Worm (Caenorhabditis elegans): ENCODE results near the gene Y69E1A.1.

The Y69E1A.1 gene

ce11 chrIV:10933777-10934546 is 14.7 kb downstream of the Y69E1A.1 start (continued):
- TF ChIP-seq C17E4.6 (GFP tag; IDR thresholded peaks at IDR 0.05): 0 out of 2 replicates have a peak, but pooled peaks have one; percentile 17
- no peak for TF ChIP-seq attf-3 (GFP tag; conservative IDR thresholded peaks at IDR 0.05)
- TF ChIP-seq F23B12.7 (tag; optimal IDR thresholded peaks at IDR 0.05; ENCODE audit: insufficient read depth): no peak
- TF ChIP-seq cebp-2 (GFP tag; IDR thresholded peaks at IDR 0.05): no peak
- TF ChIP-seq atf-7 (tag; optimal IDR thresholded peaks at IDR 0.05): peak; percentile 70
- peak; percentile 81 for TF ChIP-seq nfyb-1 (GFP tag; IDR thresholded peaks at IDR 0.05)
- no peak for TF ChIP-seq nhr-27 (tag; optimal IDR thresholded peaks at IDR 0.05)
- no peak for TF ChIP-seq bed-2 (GFP tag; IDR thresholded peaks at IDR 0.05)
- no peak for TF ChIP-seq ceh-91 (GFP tag; IDR thresholded peaks at IDR 0.05)

ce11 chrIV:10933062-10933552 is 15.6 kb downstream of the Y69E1A.1 start, which contains the start of the genes dnc-1 and lsm-7:
Gene dnc-1, minus strand, starts transcription at chrIV:10933203.
Gene lsm-7, plus strand, starts transcription at chrIV:10933502.
- no peak for TF ChIP-seq fkh-3 (tag; optimal IDR thresholded peaks at IDR 0.05)
- TF ChIP-seq ceh-40 (GFP tag; IDR thresholded peaks at IDR 0.05): no peak
- TF ChIP-seq Y79H2A.3 (GFP tag; conservative IDR thresholded peaks at IDR 0.05): no peak
- no peak for TF ChIP-seq F52B5.7 (tag; optimal IDR thresholded peaks at IDR 0.05)
- peak; percentile 85 for TF ChIP-seq dox-1 (GFP tag; IDR thresholded peaks at IDR 0.05)
- TF ChIP-seq ceh-79 (tag; optimal IDR thresholded peaks at IDR 0.05): no peak
- no peak for TF ChIP-seq let-526 (GFP tag; IDR thresholded peaks at IDR 0.05)
- TF ChIP-seq B0336.3 (GFP tag; IDR thresholded peaks at IDR 0.05): no peak; the same call in 1 of the 2 replicates
- TF ChIP-seq aptf-2 (GFP tag; conservative IDR thresholded peaks at IDR 0.05): no peak
- peak; percentile 64 for TF ChIP-seq pha-4 (tag; optimal IDR thresholded peaks at IDR 0.05)
- TF ChIP-seq nfyb-1 (GFP tag; IDR thresholded peaks at IDR 0.05): peak; percentile 56
- no peak for TF ChIP-seq nhr-90 (tag; optimal IDR thresholded peaks at IDR 0.05)
- peak; percentile 53 for TF ChIP-seq ZK185.1 (tag; optimal IDR thresholded peaks at IDR 0.05; ENCODE audit: poor library complexity, severe bottlenecking)
- TF ChIP-seq snpc-1.1 (tag; optimal IDR thresholded peaks at IDR 0.05; ENCODE audit: insufficient read depth): no peak
- no peak for TF ChIP-seq snpc-4 (GFP tag; optimal IDR thresholded peaks at IDR 0.05)
- peak; percentile 1 to 54 (median 45) for TF ChIP-seq snpc-4 (tag; optimal IDR thresholded peaks at IDR 0.05)
- TF ChIP-seq mes-4 (tag; optimal IDR thresholded peaks at IDR 0.05): no peak
- TF ChIP-seq gei-17 (GFP tag; optimal IDR thresholded peaks at IDR 0.05): no peak
- no peak for TF ChIP-seq lag-1 (GFP tag; IDR thresholded peaks at IDR 0.05)
- TF ChIP-seq xnd-1 (tag; optimal IDR thresholded peaks at IDR 0.05): no peak
- peak; percentile 64; the same call in 1 of the 2 replicates for TF ChIP-seq pbrm-1 (GFP tag; IDR thresholded peaks at IDR 0.05)
- peak; percentile 57 for TF ChIP-seq ztf-26 (tag; optimal IDR thresholded peaks at IDR 0.05)
- TF ChIP-seq sea-2 (GFP tag; IDR thresholded peaks at IDR 0.05): no peak
- peak; percentile 64; the same call in 1 of the 2 replicates for TF ChIP-seq madf-6 (GFP tag; IDR thresholded peaks at IDR 0.05)
- peak; percentile 5 for TF ChIP-seq madf-10 (tag; optimal IDR thresholded peaks at IDR 0.05)
- TF ChIP-seq unc-130 (GFP tag; optimal IDR thresholded peaks at IDR 0.05): no peak
- peak; percentile 39 for TF ChIP-seq F33H1.4 (GFP tag; IDR thresholded peaks at IDR 0.05)
- TF ChIP-seq K12H6.12 (tag; optimal IDR thresholded peaks at IDR 0.05): peak; percentile 52
- TF ChIP-seq ceh-100 (GFP tag; IDR thresholded peaks at IDR 0.05): no peak
- TF ChIP-seq egrh-3 (GFP tag; IDR thresholded peaks at IDR 0.05): no peak
- TF ChIP-seq rec-8 (tag; optimal IDR thresholded peaks at IDR 0.05): no peak
- no peak for TF ChIP-seq nfya-2 (GFP tag; IDR thresholded peaks at IDR 0.05)
- 0 out of 2 replicates have a peak, but pooled peaks have one; percentile 13 for TF ChIP-seq ekl-4 (GFP tag; IDR thresholded peaks at IDR 0.05)
- TF ChIP-seq chd-7 (tag; optimal IDR thresholded peaks at IDR 0.05): no peak
- TF ChIP-seq hlh-26 (GFP tag; conservative IDR thresholded peaks at IDR 0.05): no peak
- TF ChIP-seq him-1 (tag; optimal IDR thresholded peaks at IDR 0.05): no peak
- TF ChIP-seq hmg-1.2 (GFP tag; IDR thresholded peaks at IDR 0.05): no peak
- no peak for TF ChIP-seq ceh-58 (GFP tag; IDR thresholded peaks at IDR 0.05)

All from whole organism, young adult.